Fruit fly (Drosophila melanogaster): ENCODE results near the gene CG6118.
A peak's percentile ranks its signal among the peaks of the same experiment; 100 is the strongest.

DNA sequence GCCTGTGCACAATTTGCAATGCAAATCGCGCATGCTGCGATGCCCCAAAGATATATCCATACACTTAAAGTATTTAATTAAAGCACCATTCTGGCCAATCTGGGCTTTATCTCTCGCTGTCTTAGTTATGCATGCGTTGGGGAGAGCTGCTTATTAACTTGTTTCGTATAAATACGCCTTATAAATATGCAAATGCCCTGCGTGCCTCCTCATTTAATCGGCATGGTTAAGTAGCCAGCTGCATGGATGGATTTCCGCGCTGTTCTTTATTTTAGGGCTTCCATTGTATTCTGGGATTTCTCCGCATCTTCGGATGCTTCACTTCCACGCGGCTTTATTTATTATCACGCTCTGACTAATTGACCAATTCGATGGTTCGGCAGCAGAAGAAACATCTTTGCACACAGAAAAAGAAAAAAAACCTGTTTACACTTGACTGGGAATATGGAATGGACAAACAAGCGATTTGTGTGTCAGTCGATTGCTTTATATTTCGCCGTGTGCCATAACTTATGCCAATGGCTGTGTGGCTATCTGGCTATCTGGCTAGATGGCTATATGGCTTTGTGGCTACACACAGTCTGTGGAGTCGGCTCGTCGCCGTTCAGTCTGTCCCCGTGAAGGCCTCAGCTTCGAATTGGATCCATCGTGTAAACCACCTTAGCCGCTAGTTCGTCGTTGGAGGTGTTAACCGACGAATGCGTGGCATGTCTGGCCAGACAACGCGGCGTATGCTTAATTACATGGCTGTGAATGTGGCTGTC lies 17.0 kb upstream of the CG6118 start:
- TF ChIP-seq Taf1 (GFP tag; IDR thresholded peaks at IDR 0.05) (no peak), D19B (GFP tag; optimal IDR thresholded peaks at IDR 0.05) (no peak), jing (GFP tag; optimal IDR thresholded peaks at IDR 0.05) (no peak), CG6689 (GFP tag; IDR thresholded peaks at IDR 0.05) (no peak), ken (GFP tag; IDR thresholded peaks at IDR 0.05) (no peak), ash1 (GFP tag; optimal IDR thresholded peaks at IDR 0.05) (no peak), ftz-f1 (GFP tag; optimal IDR thresholded peaks at IDR 0.05) (no peak), Dref (GFP tag; IDR thresholded peaks at IDR 0.05) (0 out of 2 replicates have a peak, but pooled peaks have one; percentile 28), hth (optimal IDR thresholded peaks at IDR 0.05) (no peak), pros (GFP tag; optimal IDR thresholded peaks at IDR 0.05) (no peak), CG3407 (GFP tag; optimal IDR thresholded peaks at IDR 0.05) (no peak)

All from whole organism, embryonic.